Fruit fly (Drosophila melanogaster): Measurements from ENCODE around the gene CG12182.

- TF ChIP-seq usp (GFP tag; optimal IDR thresholded peaks at IDR 0.05) (no peak), Dll (optimal IDR thresholded peaks at IDR 0.05) (no peak), psq (optimal IDR thresholded peaks at IDR 0.05) (no peak), CG8478 (optimal IDR thresholded peaks at IDR 0.05) (no peak), EcR (GFP tag; optimal IDR thresholded peaks at IDR 0.05) (no peak)
These were observed 17.5 kb downstream of the CG12182 start for dm6 chr3L:2581857-2582256.
